Worm (Caenorhabditis elegans) whole organism, L1 larva: ENCODE measurements around the gene F21C10.6.

Experiments used
- C04F5.9 ChIP-seq: sonication (generic microtip); optimal IDR thresholded peaks from 2 replicates; lab custom pipeline; 2016; ENCODE audit warnings: missing genetic modification characterization, missing compliant biosample characterization
- Y116A8C.19 ChIP-seq: sonication (generic microtip); optimal IDR thresholded peaks from 2 replicates; lab custom pipeline; 2016; ENCODE audit warnings: missing compliant biosample characterization, missing genetic modification characterization, borderline replicate concordance
- ceh-63 ChIP-seq: fragments of 200-800 bp; sonication (Bioruptor generic); optimal IDR thresholded peaks from 2 replicates; lab custom pipeline; 2018; ENCODE audit warnings: mild to moderate bottlenecking, missing genetic modification characterization, missing compliant biosample characterization
- ceh-82 ChIP-seq, 3 experiments: fragments of 150-350 bp in 1 of 3; sonication (generic microtip) in 2 of 3; optimal IDR thresholded peaks; 2 replicates each; lab custom pipeline; 2014 to 2017; ENCODE audit warnings: missing biosample characterization in 3 of 3, missing genetic modification characterization in 3 of 3
- ceh-88 ChIP-seq: fragments of 200-800 bp; sonication (Bioruptor generic); IDR thresholded peaks from 2 replicates; pipeline ENCODE4 v1.3.6; 2022; ENCODE audit warnings: missing genetic modification characterization, missing compliant biosample characterization
- ceh-90 ChIP-seq: sonication (generic microtip); optimal IDR thresholded peaks from 2 replicates; lab custom pipeline; 2016; ENCODE audit warnings: missing genetic modification characterization, missing compliant biosample characterization
- ces-1 ChIP-seq: fragments of 150-350 bp; optimal IDR thresholded peaks from 2 replicates; lab custom pipeline; 2014; ENCODE audit warnings: missing biosample characterization, missing genetic modification reagents, missing genetic modification characterization
- dpl-1 ChIP-seq, 3 experiments: fragments of 150-350 bp in 2 of 3; sonication (generic microtip) in 1 of 3; optimal IDR thresholded peaks; 2 replicates each; lab custom pipeline; 2014 to 2017; ENCODE audit warnings: missing biosample characterization in 3 of 3, missing genetic modification characterization in 3 of 3, missing genetic modification reagents in 3 of 3
- dsc-1 ChIP-seq: sonication (generic microtip); optimal IDR thresholded peaks from 2 replicates; lab custom pipeline; 2016; ENCODE audit warnings: mild to moderate bottlenecking, missing genetic modification characterization, missing compliant biosample characterization
- efl-3 ChIP-seq: fragments of 200-800 bp; sonication (Bioruptor generic); optimal IDR thresholded peaks from 2 replicates; lab custom pipeline; 2018; ENCODE audit warnings: mild to moderate bottlenecking, missing genetic modification characterization, missing compliant biosample characterization
- egl-13 ChIP-seq: sonication (generic microtip); optimal IDR thresholded peaks from 2 replicates; lab custom pipeline; 2016; ENCODE audit warnings: missing genotype, missing genetic modification reagents, missing genetic modification characterization, missing compliant biosample characterization
- egl-27 ChIP-seq, 2 experiments: fragments of 150-350 bp in 1 of 2; sonication (generic microtip); optimal IDR thresholded peaks; 3 replicates each; lab custom pipeline; 2017 to 2018; ENCODE audit warnings: missing biosample characterization in 2 of 2, missing genetic modification characterization in 2 of 2, missing genetic modification reagents in 2 of 2
- elt-2 ChIP-seq: sonication (generic microtip); optimal IDR thresholded peaks from 2 replicates; lab custom pipeline; 2016; ENCODE audit warnings: missing genetic modification characterization, mild to moderate bottlenecking, inconsistent platforms, missing compliant biosample characterization, missing genetic modification reagents
- elt-3 ChIP-seq, 6 experiments: fragments of 150-350 bp in 1 of 6; sonication (generic microtip); optimal IDR thresholded peaks; 2 replicates each; lab custom pipeline; 2017 to 2018; ENCODE audit warnings: missing biosample characterization in 6 of 6, missing genetic modification characterization in 6 of 6, inconsistent platforms in 1 of 6
- fos-1 ChIP-seq: fragments of 150-350 bp; optimal IDR thresholded peaks from 2 replicates; lab custom pipeline; 2014; ENCODE audit warnings: missing biosample characterization, missing genetic modification characterization
- hlh-17 ChIP-seq: fragments of 200-800 bp; sonication (Bioruptor generic); optimal IDR thresholded peaks from 2 replicates; lab custom pipeline; 2018; ENCODE audit warnings: missing genetic modification characterization, mild to moderate bottlenecking, missing compliant biosample characterization, moderate library complexity, borderline replicate concordance
- hpl-2 ChIP-seq: fragments of 150-350 bp; optimal IDR thresholded peaks from 2 replicates; lab custom pipeline; 2014; ENCODE audit warnings: missing biosample characterization, missing genetic modification reagents, missing genetic modification characterization
- irx-1 ChIP-seq: sonication (generic microtip); optimal IDR thresholded peaks from 2 replicates; lab custom pipeline; 2016; ENCODE audit warnings: missing genetic modification characterization, missing compliant biosample characterization
- isw-1 ChIP-seq: fragments of 200-800 bp; sonication (Bioruptor generic); IDR thresholded peaks from 2 replicates; pipeline ENCODE4 v1.3.6; 2022; ENCODE audit warnings: missing genetic modification characterization, missing compliant biosample characterization
- jun-1 ChIP-seq: fragments of 150-350 bp; optimal IDR thresholded peaks from 2 replicates; lab custom pipeline; 2014; ENCODE audit warnings: missing biosample characterization, missing genetic modification reagents, missing genetic modification characterization
- lin-13 ChIP-seq: fragments of 150-350 bp; optimal IDR thresholded peaks from 2 replicates; lab custom pipeline; 2014; ENCODE audit warnings: missing biosample characterization, missing genetic modification reagents, missing genetic modification characterization
- lin-14 ChIP-seq: fragments of 200-800 bp; sonication (Bioruptor generic); optimal IDR thresholded peaks from 2 replicates; lab custom pipeline; 2018; ENCODE audit warnings: mild to moderate bottlenecking, missing genetic modification characterization, moderate library complexity, missing compliant biosample characterization
- lin-35 ChIP-seq, 2 experiments: fragments of 150-350 bp; optimal IDR thresholded peaks; 2 replicates each; lab custom pipeline; 2014; ENCODE audit warnings: missing biosample characterization in 2 of 2, missing genetic modification characterization in 2 of 2, missing genetic modification reagents in 2 of 2
- mab-9 ChIP-seq: fragments of 200-800 bp; sonication (Bioruptor generic); IDR thresholded peaks from 2 replicates; pipeline ENCODE4 v1.3.6; 2022; ENCODE audit warnings: missing genetic modification reagents, missing genetic modification characterization, missing compliant biosample characterization
- nhr-11 ChIP-seq: fragments of 150-350 bp; optimal IDR thresholded peaks from 2 replicates; lab custom pipeline; 2014; ENCODE audit warnings: missing biosample characterization, missing genetic modification characterization
- nhr-19 ChIP-seq: fragments of 200-800 bp; sonication (Bioruptor generic); conservative IDR thresholded peaks from 2 replicates; pipeline ENCODE4 v1.3.6; 2022; ENCODE audit warnings: missing genetic modification characterization, missing compliant biosample characterization
- nhr-20 ChIP-seq: sonication (generic microtip); optimal IDR thresholded peaks from 2 replicates; lab custom pipeline; 2016; ENCODE audit warnings: mild to moderate bottlenecking, missing genetic modification characterization, missing compliant biosample characterization
- nhr-47 ChIP-seq: sonication (generic microtip); optimal IDR thresholded peaks from 2 replicates; lab custom pipeline; 2016; ENCODE audit warnings: mild to moderate bottlenecking, missing genetic modification characterization, moderate library complexity, missing compliant biosample characterization
- nhr-77 ChIP-seq: fragments of 150-350 bp; optimal IDR thresholded peaks from 2 replicates; lab custom pipeline; 2014; ENCODE audit warnings: missing biosample characterization, missing genetic modification characterization
- pax-3 ChIP-seq: fragments of 200-800 bp; sonication (Bioruptor generic); optimal IDR thresholded peaks from 2 replicates; lab custom pipeline; 2018; ENCODE audit warnings: mild to moderate bottlenecking, missing genetic modification characterization, moderate library complexity, missing compliant biosample characterization
- skn-1 ChIP-seq: fragments of 150-350 bp; optimal IDR thresholded peaks from 2 replicates; lab custom pipeline; 2014; ENCODE audit warnings: missing biosample characterization, missing genetic modification characterization
- snpc-4 ChIP-seq: fragments of 150-350 bp; optimal IDR thresholded peaks from 2 replicates; lab custom pipeline; 2014; ENCODE audit warnings: missing biosample characterization, missing genetic modification characterization
- snu-23 ChIP-seq: sonication (generic microtip); optimal IDR thresholded peaks from 2 replicates; lab custom pipeline; 2016; ENCODE audit warnings: missing genetic modification characterization, missing compliant biosample characterization
- sox-4 ChIP-seq: sonication (generic microtip); optimal IDR thresholded peaks from 2 replicates; lab custom pipeline; 2016; ENCODE audit warnings: missing genetic modification characterization, missing compliant biosample characterization
- sup-37 ChIP-seq: fragments of 200-800 bp; sonication (Bioruptor generic); optimal IDR thresholded peaks from 2 replicates; lab custom pipeline; 2018; ENCODE audit warnings: mild to moderate bottlenecking, missing genetic modification characterization, missing compliant biosample characterization
- swsn-7 ChIP-seq: sonication (generic microtip); optimal IDR thresholded peaks from 2 replicates; lab custom pipeline; 2016; ENCODE audit warnings: missing genetic modification characterization, missing compliant biosample characterization
- tbx-2 ChIP-seq: sonication (generic microtip); optimal IDR thresholded peaks from 2 replicates; lab custom pipeline; 2016; ENCODE audit warnings: missing genetic modification characterization, missing compliant biosample characterization
- unc-130 ChIP-seq: fragments of 150-350 bp; optimal IDR thresholded peaks from 2 replicates; lab custom pipeline; 2017; ENCODE audit warnings: missing biosample characterization, missing genetic modification characterization, inconsistent platforms
- unc-30 ChIP-seq: sonication (generic microtip); optimal IDR thresholded peaks from 2 replicates; lab custom pipeline; 2017; ENCODE audit warnings: missing biosample characterization, missing genetic modification characterization
- unc-62 ChIP-seq: fragments of 150-350 bp; optimal IDR thresholded peaks from 2 replicates; lab custom pipeline; 2014; ENCODE audit warnings: missing biosample characterization, missing genetic modification reagents, missing genetic modification characterization
- vab-15 ChIP-seq: sonication (generic microtip); optimal IDR thresholded peaks from 2 replicates; lab custom pipeline; 2017; ENCODE audit warnings: missing genotype, mild to moderate bottlenecking, missing genetic modification characterization, missing compliant biosample characterization
- xbp-1 ChIP-seq: sonication (generic microtip); optimal IDR thresholded peaks from 2 replicates; lab custom pipeline; 2016; ENCODE audit warnings: missing genetic modification characterization, missing compliant biosample characterization
- zag-1 ChIP-seq: fragments of 150-350 bp; optimal IDR thresholded peaks from 2 replicates; lab custom pipeline; 2014; ENCODE audit warnings: missing biosample characterization, missing genetic modification characterization
- zip-4 ChIP-seq: fragments of 200-800 bp; sonication (Bioruptor generic); optimal IDR thresholded peaks from 2 replicates; lab custom pipeline; 2018; ENCODE audit warnings: mild to moderate bottlenecking, missing genetic modification characterization, moderate library complexity, missing compliant biosample characterization

Gene F21C10.6

DNA sequence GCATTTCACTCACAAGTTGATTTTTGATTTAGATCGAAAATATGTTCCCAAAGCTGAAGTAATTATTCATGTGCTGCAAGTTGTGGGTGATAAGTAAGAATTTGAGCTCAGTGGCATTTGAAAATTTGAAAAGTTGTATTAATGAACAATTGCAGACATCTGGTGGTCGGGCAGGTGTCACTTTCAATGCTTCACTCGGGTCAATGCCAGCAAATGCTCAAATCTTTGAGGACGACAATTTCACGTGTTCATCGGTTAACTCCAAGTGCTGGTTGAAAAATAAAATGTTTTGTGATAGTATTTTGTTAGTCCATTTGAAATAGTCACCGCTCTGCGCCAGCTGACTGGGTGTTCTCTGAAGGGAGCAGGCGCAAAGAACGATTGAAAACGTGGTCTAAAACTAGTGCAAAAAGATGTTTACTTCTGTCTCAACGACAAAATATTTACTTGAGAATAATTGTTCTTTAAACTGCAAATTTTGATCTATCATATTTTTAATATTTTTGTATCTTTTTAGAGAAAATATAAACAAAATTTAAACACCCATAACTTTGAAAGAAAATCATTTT lies 30.1 kb upstream of the F21C10.6 start (continued):
- TF ChIP-seq vab-15 (tag; lab: Kevin White, UChicago) (no peak), lin-35 (GFP tag; optimal IDR thresholded peaks at IDR 0.05; lab: Kevin White, UChicago) (peak; percentile 52 to 83), irx-1 (tag; lab: Kevin White, UChicago) (peak; percentile 75), ces-1 (GFP tag; lab: Kevin White, UChicago) (no peak), zag-1 (tag; lab: Kevin White, UChicago) (no peak), isw-1 (GFP tag; lab: Robert Waterston, UW) (no peak), C04F5.9 (no peak), jun-1 (tag; lab: Kevin White, UChicago) (peak; percentile 18), zip-4 (GFP tag; lab: Kevin White, UChicago) (no peak), fos-1 (tag; lab: Kevin White, UChicago) (no peak), egl-13 (tag; lab: Kevin White, UChicago) (peak; percentile 29), hpl-2 (GFP tag; lab: Kevin White, UChicago) (no peak)

DNA sequence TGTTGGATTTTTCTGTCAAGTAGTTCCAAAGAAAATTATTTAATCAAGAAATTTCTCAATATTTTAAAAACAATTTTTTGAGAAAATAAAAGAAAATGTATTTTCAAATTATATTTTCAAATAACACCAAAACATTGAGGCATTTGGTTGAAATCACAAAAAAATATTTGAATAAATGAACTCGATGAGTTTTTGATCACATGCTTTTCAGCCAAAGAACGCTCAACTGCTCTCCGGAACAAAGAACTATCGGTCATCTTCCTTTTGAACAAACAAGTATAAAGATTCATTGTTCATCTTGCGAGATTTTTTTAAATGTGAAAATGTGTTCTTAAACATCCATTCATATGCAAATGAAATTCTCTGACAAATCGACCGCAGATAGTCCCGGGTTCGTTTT lies 29.3 kb upstream of the F21C10.6 start:
- TF ChIP-seq unc-30 (tag; lab: Kevin White, UChicago) (no peak), ceh-88 (GFP tag; lab: Robert Waterston, UW) (no peak), nhr-19 (GFP tag; lab: Robert Waterston, UW) (peak; percentile 80), lin-35 (GFP tag; optimal IDR thresholded peaks at IDR 0.05; lab: Kevin White, UChicago) (peak in 1 of 2 experiments; percentile 14), skn-1 (tag; lab: Kevin White, UChicago) (peak; percentile 20)

DNA sequence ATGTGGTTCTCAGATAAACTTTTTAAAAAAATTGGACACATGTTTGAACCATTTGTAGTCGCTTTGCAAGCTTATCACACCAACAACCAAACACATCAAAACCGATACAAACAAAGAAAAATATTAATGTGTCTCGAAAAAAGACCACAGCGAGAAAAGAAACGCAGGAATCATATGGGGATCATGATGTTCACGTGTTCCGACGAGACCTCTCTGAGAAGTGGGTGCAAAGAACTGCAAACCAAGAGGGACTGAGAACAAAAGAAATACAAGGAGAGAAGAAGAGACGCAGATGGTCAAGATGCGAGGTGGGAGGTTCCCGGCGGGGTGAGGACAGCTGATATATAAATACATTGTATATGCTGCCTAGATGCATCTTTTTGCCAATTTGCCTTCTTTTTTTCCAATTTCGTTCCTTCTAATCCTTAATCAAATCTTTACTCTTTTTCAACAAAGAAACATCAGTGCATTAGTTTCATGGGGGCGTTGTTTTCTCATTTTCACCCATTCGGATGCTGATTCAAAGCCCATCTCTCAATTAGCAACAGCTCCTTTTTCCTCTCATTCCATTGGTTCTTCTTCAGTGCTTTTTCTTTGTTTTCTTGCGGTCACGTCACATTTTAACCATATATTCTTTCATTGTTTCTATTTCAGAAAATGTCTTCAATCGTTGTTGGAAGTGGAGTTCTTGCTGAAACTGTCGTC lies 28.5 kb upstream of the F21C10.6 start, which contains the start of gene F21C10.10:
Gene F21C10.10 (plus strand): TSS at position 655 of the 705 bp plus-strand sequence.
- peak; percentile 62 for TF ChIP-seq swsn-7 (tag; lab: Kevin White, UChicago)
- peak; percentile 16 for TF ChIP-seq pax-3 (tag; lab: Kevin White, UChicago)
- peak; percentile 23 for TF ChIP-seq nhr-11 (tag; lab: Kevin White, UChicago)
- TF ChIP-seq isw-1 (GFP tag; lab: Robert Waterston, UW) = no peak
- TF ChIP-seq tbx-2 (tag; lab: Kevin White, UChicago) = peak; percentile 86
- TF ChIP-seq elt-3 (tag; optimal IDR thresholded peaks at IDR 0.05; lab: Kevin White, UChicago) = peak in 3 of 6 experiments; percentile 59 to 91 (median 81)
- no peak for TF ChIP-seq hpl-2 (GFP tag; lab: Kevin White, UChicago)
- TF ChIP-seq mab-9 (GFP tag; lab: Robert Waterston, UW) = 0 out of 2 replicates have a peak, but pooled peaks have one; percentile 7
- TF ChIP-seq snpc-4 (tag; lab: Kevin White, UChicago) = peak; percentile 67
- TF ChIP-seq dsc-1 (tag; lab: Kevin White, UChicago) = peak; percentile 21
- TF ChIP-seq sox-4 (tag; lab: Kevin White, UChicago) = no peak
- TF ChIP-seq skn-1 (tag; lab: Kevin White, UChicago) = peak; percentile 77
- peak; percentile 9 for TF ChIP-seq unc-130 (tag; lab: Kevin White, UChicago)
- TF ChIP-seq lin-13 (GFP tag; lab: Kevin White, UChicago) = peak; percentile 59
- TF ChIP-seq efl-3 (GFP tag; lab: Kevin White, UChicago) = no peak
- peak; percentile 33 to 39 for TF ChIP-seq egl-27 (tag; optimal IDR thresholded peaks at IDR 0.05; lab: Kevin White, UChicago)
- no peak for TF ChIP-seq unc-30 (tag; lab: Kevin White, UChicago)
- peak; percentile 83 for TF ChIP-seq elt-2 (tag; lab: Kevin White, UChicago)
- peak; percentile 97 for TF ChIP-seq nhr-20 (tag; lab: Kevin White, UChicago)
- no peak for TF ChIP-seq Y116A8C.19 (tag; lab: Kevin White, UChicago)
- peak; percentile 70 for TF ChIP-seq nhr-47 (tag; lab: Kevin White, UChicago)
- TF ChIP-seq xbp-1 = peak; percentile 53
- peak in 2 of 3 experiments; percentile 9 to 31 for TF ChIP-seq ceh-82 (tag; optimal IDR thresholded peaks at IDR 0.05; lab: Kevin White, UChicago)
- peak; percentile 36 for TF ChIP-seq nhr-77 (tag; lab: Kevin White, UChicago)
- peak; percentile 14 for TF ChIP-seq C04F5.9
- peak; percentile 69 for TF ChIP-seq irx-1 (tag; lab: Kevin White, UChicago)
- TF ChIP-seq snu-23 (GFP tag; lab: Kevin White, UChicago) = peak; percentile 90
- TF ChIP-seq vab-15 (tag; lab: Kevin White, UChicago) = no peak
- peak; percentile 94 for TF ChIP-seq lin-14 (GFP tag; lab: Kevin White, UChicago)
- no peak for TF ChIP-seq zag-1 (tag; lab: Kevin White, UChicago)
- no peak for TF ChIP-seq hlh-17 (GFP tag; lab: Kevin White, UChicago)
- TF ChIP-seq sup-37 (GFP tag; lab: Kevin White, UChicago) = peak; percentile 8
- no peak for TF ChIP-seq ces-1 (GFP tag; lab: Kevin White, UChicago)
- TF ChIP-seq ceh-63 (GFP tag; lab: Kevin White, UChicago) = no peak
- no peak for TF ChIP-seq unc-62 (GFP tag; lab: Kevin White, UChicago)
- peak; percentile 4 to 55 (median 46) for TF ChIP-seq dpl-1 (GFP tag; optimal IDR thresholded peaks at IDR 0.05; lab: Kevin White, UChicago)
- no peak for TF ChIP-seq ceh-90 (tag; lab: Kevin White, UChicago)
